Fruit fly (Drosophila melanogaster) whole organism, embryonic: ENCODE results near the gene PIG-B.

Experiments used
- ATbp ChIP-seq: fragments of 200-800 bp; sonication (Bioruptor generic); optimal IDR thresholded peaks from 2 replicates; lab custom pipeline; 2017; ENCODE audit warnings: missing biosample characterization, mild to moderate bottlenecking, missing genetic modification characterization, missing genetic modification reagents
- Aef1 ChIP-seq: fragments of 200-800 bp; sonication (Bioruptor generic); IDR thresholded peaks from 3 replicates; pipeline ENCODE4 v1.3.6; 2022; ENCODE audit warnings: missing biosample characterization, missing genetic modification characterization
- Asciz ChIP-seq: fragments of 200-800 bp; sonication (Bioruptor generic); optimal IDR thresholded peaks from 2 replicates; lab custom pipeline; 2017; ENCODE audit warnings: missing biosample characterization, mild to moderate bottlenecking, missing genetic modification characterization, missing genetic modification reagents
- Atf3 ChIP-seq: fragments of 200-800 bp; sonication (Bioruptor generic); optimal IDR thresholded peaks from 3 replicates; lab custom pipeline; 2016; ENCODE audit warnings: missing biosample characterization, missing genetic modification characterization
- BtbVII ChIP-seq: fragments of 200-800 bp; sonication (Bioruptor generic); optimal IDR thresholded peaks from 3 replicates; lab custom pipeline; 2017; ENCODE audit warnings: missing biosample characterization, mild to moderate bottlenecking, missing genetic modification characterization
- C15 ChIP-seq: fragments of 200-800 bp; sonication (Bioruptor generic); IDR thresholded peaks from 3 replicates; pipeline ENCODE4 v1.3.6; 2022; ENCODE audit warnings: missing biosample characterization, missing genetic modification characterization
- CG10147 ChIP-seq: fragments of 200-800 bp; sonication (Bioruptor generic); optimal IDR thresholded peaks from 2 replicates; lab custom pipeline; 2019; ENCODE audit warnings: missing biosample characterization, mild to moderate bottlenecking, missing genetic modification characterization, moderate library complexity
- CG10267 ChIP-seq: fragments of 200-800 bp; sonication (Bioruptor generic); optimal IDR thresholded peaks from 2 replicates; lab custom pipeline; 2018; ENCODE audit warnings: missing biosample characterization, mild to moderate bottlenecking, missing genetic modification characterization, moderate library complexity
- CG14667 ChIP-seq: fragments of 200-800 bp; sonication (Bioruptor generic); IDR thresholded peaks from 2 replicates; pipeline ENCODE4 v1.3.6; 2022; ENCODE audit warnings: missing biosample characterization, missing genetic modification characterization
- CG1529 ChIP-seq: fragments of 200-800 bp; sonication (Bioruptor generic); optimal IDR thresholded peaks from 3 replicates; lab custom pipeline; 2018; ENCODE audit warnings: missing biosample characterization, missing genetic modification characterization
- CG18011 ChIP-seq: fragments of 200-800 bp; sonication (Bioruptor generic); optimal IDR thresholded peaks from 2 replicates; lab custom pipeline; 2017; ENCODE audit warnings: missing biosample characterization, missing genetic modification characterization, mild to moderate bottlenecking, moderate library complexity, missing genotype
- CG18619 ChIP-seq: fragments of 200-800 bp; sonication (Bioruptor generic); optimal IDR thresholded peaks from 3 replicates; lab custom pipeline; 2017; ENCODE audit warnings: missing biosample characterization, mild to moderate bottlenecking, missing genetic modification characterization
- CG2889 ChIP-seq: fragments of 200-800 bp; sonication (Bioruptor generic); IDR thresholded peaks from 3 replicates; pipeline ENCODE4 v1.3.6; 2022; ENCODE audit warnings: missing biosample characterization, missing genetic modification characterization
- CG30403 ChIP-seq: fragments of 200-800 bp; sonication (Bioruptor generic); optimal IDR thresholded peaks from 3 replicates; lab custom pipeline; 2016; ENCODE audit warnings: missing biosample characterization, missing genetic modification characterization
- CG31441 ChIP-seq: fragments of 200-800 bp; sonication (Bioruptor generic); IDR thresholded peaks from 2 replicates; pipeline ENCODE4 v1.3.6; 2022; ENCODE audit warnings: missing biosample characterization, missing genetic modification characterization
- CG4360 ChIP-seq: fragments of 200-800 bp; sonication (Bioruptor generic); IDR thresholded peaks from 2 replicates; pipeline ENCODE4 v1.3.6; 2022; ENCODE audit warnings: missing biosample characterization, missing genetic modification characterization
- CG6254 ChIP-seq: fragments of 200-800 bp; sonication (Bioruptor generic); optimal IDR thresholded peaks from 3 replicates; lab custom pipeline; 2017; ENCODE audit warnings: mild to moderate bottlenecking, missing biosample characterization, missing genetic modification reagents, missing genetic modification characterization
- CG7556 ChIP-seq: fragments of 200-800 bp; sonication (Bioruptor generic); optimal IDR thresholded peaks from 2 replicates; lab custom pipeline; 2017; ENCODE audit warnings: missing biosample characterization, mild to moderate bottlenecking, missing genetic modification characterization
- CkIIα-i1 ChIP-seq: fragments of 200-800 bp; sonication (Bioruptor generic); IDR thresholded peaks from 2 replicates; pipeline ENCODE4 v1.3.6; 2022; ENCODE audit warnings: missing biosample characterization, missing genetic modification characterization
- Doc2 ChIP-seq: fragments of 200-800 bp; sonication (Bioruptor generic); IDR thresholded peaks from 2 replicates; pipeline ENCODE4 v1.3.6; 2022; ENCODE audit warnings: missing biosample characterization, missing genetic modification characterization
- Dp ChIP-seq: fragments of 200-800 bp; sonication (Bioruptor generic); optimal IDR thresholded peaks from 2 replicates; lab custom pipeline; 2018; ENCODE audit warnings: missing biosample characterization, mild to moderate bottlenecking, missing genetic modification characterization, moderate library complexity
- Drgx ChIP-seq: fragments of 200-800 bp; sonication (Bioruptor generic); IDR thresholded peaks from 2 replicates; pipeline ENCODE4 v1.3.6; 2022; ENCODE audit warnings: missing biosample characterization, missing genetic modification characterization
- Ets97D ChIP-seq: fragments of 200-800 bp; sonication (Bioruptor generic); optimal IDR thresholded peaks from 3 replicates; lab custom pipeline; 2016; ENCODE audit warnings: missing biosample characterization, missing genetic modification characterization
- HHEX ChIP-seq: fragments of 200-800 bp; sonication (Bioruptor generic); optimal IDR thresholded peaks from 3 replicates; lab custom pipeline; 2017; ENCODE audit warnings: missing biosample characterization, mild to moderate bottlenecking, missing genetic modification characterization, missing genetic modification reagents
- HLH3B ChIP-seq: fragments of 200-800 bp; sonication (Bioruptor generic); IDR thresholded peaks from 2 replicates; pipeline ENCODE4 v1.3.6; 2022; ENCODE audit warnings: missing biosample characterization, missing genetic modification characterization
- HLHmδ ChIP-seq: fragments of 200-800 bp; sonication (Bioruptor generic); optimal IDR thresholded peaks from 2 replicates; lab custom pipeline; 2018; ENCODE audit warnings: missing biosample characterization, mild to moderate bottlenecking, missing genetic modification characterization, moderate library complexity
- HmgD ChIP-seq: fragments of 200-800 bp; sonication (Bioruptor generic); optimal IDR thresholded peaks from 3 replicates; lab custom pipeline; 2016; ENCODE audit warnings: missing biosample characterization, missing genetic modification characterization
- HmgZ ChIP-seq: fragments of 200-800 bp; sonication (Bioruptor generic); optimal IDR thresholded peaks from 2 replicates; lab custom pipeline; 2018; ENCODE audit warnings: missing biosample characterization, mild to moderate bottlenecking, missing genetic modification characterization
- Lpt ChIP-seq: fragments of >200 bp; optimal IDR thresholded peaks from 2 replicates; lab custom pipeline; 2018; ENCODE audit warnings: missing biosample characterization, missing genetic modification characterization
- Mad ChIP-seq: fragments of 200-800 bp; sonication (Bioruptor generic); optimal IDR thresholded peaks from 2 replicates; lab custom pipeline; 2016; ENCODE audit warnings: missing biosample characterization, missing genetic modification characterization
- Nf-YA ChIP-seq: fragments of 200-800 bp; sonication (Bioruptor generic); IDR thresholded peaks from 2 replicates; pipeline ENCODE4 v1.3.6; 2022; ENCODE audit warnings: missing biosample characterization, missing genetic modification characterization
- Optix ChIP-seq: fragments of 200-800 bp; sonication (Bioruptor generic); IDR thresholded peaks from 3 replicates; pipeline ENCODE4 v1.3.6; 2022; ENCODE audit warnings: missing biosample characterization, missing genetic modification characterization
- Rx ChIP-seq: fragments of 200-800 bp; sonication (Bioruptor generic); IDR thresholded peaks from 2 replicates; pipeline ENCODE4 v1.3.6; 2022; ENCODE audit warnings: missing biosample characterization, missing genetic modification characterization
- Usf ChIP-seq: fragments of 200-800 bp; sonication (Bioruptor generic); optimal IDR thresholded peaks from 2 replicates; lab custom pipeline; 2017; ENCODE audit warnings: missing genotype, missing biosample characterization, missing genetic modification characterization
- ab ChIP-seq: fragments of 200-800 bp; sonication (Bioruptor generic); optimal IDR thresholded peaks from 2 replicates; lab custom pipeline; 2016; ENCODE audit warnings: missing biosample characterization, missing genetic modification characterization
- bowl ChIP-seq: fragments of 200-800 bp; sonication (Bioruptor generic); IDR thresholded peaks from 2 replicates; pipeline ENCODE4 v1.3.6; 2022; ENCODE audit warnings: missing biosample characterization, missing genetic modification characterization
- bsh ChIP-seq, 2 experiments: fragments of 200-800 bp; sonication (Bioruptor generic); optimal IDR thresholded peaks; 2 replicates each; lab custom pipeline; 2017 to 2018; ENCODE audit warnings: mild to moderate bottlenecking in 2 of 2, missing biosample characterization in 2 of 2, missing genetic modification characterization in 2 of 2, moderate library complexity in 1 of 2
- cato ChIP-seq: fragments of 200-800 bp; sonication (Bioruptor generic); optimal IDR thresholded peaks from 2 replicates; lab custom pipeline; 2016; ENCODE audit warnings: missing biosample characterization, missing genetic modification characterization, borderline replicate concordance
- chm ChIP-seq: fragments of 200-800 bp; sonication (Bioruptor generic); IDR thresholded peaks from 2 replicates; pipeline ENCODE4 v1.3.6; 2022; ENCODE audit warnings: missing biosample characterization, missing genetic modification characterization
- dan ChIP-seq: fragments of 200-800 bp; sonication (Bioruptor generic); IDR thresholded peaks from 2 replicates; pipeline ENCODE4 v1.3.6; 2022; ENCODE audit warnings: missing biosample characterization, missing genetic modification characterization
- ftz-f1 ChIP-seq: fragments of 200-800 bp; sonication (Bioruptor generic); optimal IDR thresholded peaks from 2 replicates; lab custom pipeline; 2016; ENCODE audit warnings: missing biosample characterization, missing genetic modification characterization
- gcm2 ChIP-seq: fragments of 200-800 bp; sonication (Bioruptor generic); optimal IDR thresholded peaks from 2 replicates; lab custom pipeline; 2016; ENCODE audit warnings: missing biosample characterization, missing genetic modification characterization
- hth ChIP-seq: fragments of >200 bp; optimal IDR thresholded peaks from 2 replicates; lab custom pipeline; 2017; ENCODE audit warnings: inconsistent platforms
- mam ChIP-seq: fragments of 200-800 bp; sonication (Bioruptor generic); optimal IDR thresholded peaks from 3 replicates; lab custom pipeline; 2016; ENCODE audit warnings: missing biosample characterization, missing genetic modification characterization
- peb ChIP-seq: fragments of 200-800 bp; sonication (Bioruptor generic); IDR thresholded peaks from 2 replicates; pipeline ENCODE4 v1.3.6; 2022; ENCODE audit warnings: missing biosample characterization, missing genetic modification characterization
- sc ChIP-seq, 3 experiments: fragments of >200 bp in 2 of 3; fragments of 200-800 bp in 1 of 3; sonication (Bioruptor generic) in 1 of 3; optimal IDR thresholded peaks; 2 replicates in 2 of 3; 3 replicates in 1 of 3; lab custom pipeline; 2017; ENCODE audit warnings: mild to moderate bottlenecking in 1 of 3, missing biosample characterization in 1 of 3, missing genetic modification characterization in 1 of 3, missing genetic modification reagents in 1 of 3
- shn ChIP-seq: fragments of 200-800 bp; sonication (Bioruptor generic); optimal IDR thresholded peaks from 3 replicates; lab custom pipeline; 2016; ENCODE audit warnings: missing biosample characterization, missing genetic modification characterization
- so ChIP-seq: fragments of 200-800 bp; sonication (Bioruptor generic); IDR thresholded peaks from 3 replicates; pipeline ENCODE4 v1.3.6; 2022; ENCODE audit warnings: missing biosample characterization, missing genetic modification characterization
- sqz ChIP-seq: fragments of 200-800 bp; sonication (Bioruptor generic); optimal IDR thresholded peaks from 3 replicates; lab custom pipeline; 2018; ENCODE audit warnings: missing biosample characterization, mild to moderate bottlenecking, missing genetic modification characterization
- unpg ChIP-seq: fragments of 200-800 bp; sonication (Bioruptor generic); optimal IDR thresholded peaks from 3 replicates; lab custom pipeline; 2018; ENCODE audit warnings: missing biosample characterization, mild to moderate bottlenecking, missing genetic modification characterization, moderate library complexity
- wdn ChIP-seq: fragments of 200-800 bp; sonication (Bioruptor generic); IDR thresholded peaks from 2 replicates; pipeline ENCODE4 v1.3.6; 2022; ENCODE audit warnings: missing biosample characterization, missing genetic modification characterization

Gene PIG-B

dm6 chr3L:3802677-3803076, 8.4 kb upstream of the PIG-B start (continued):
- no peak for TF ChIP-seq sqz (GFP tag; lab: Kevin White, UChicago)
- no peak; the same call in 1 of the 2 replicates for TF ChIP-seq CkIIα-i1
- TF ChIP-seq cato (GFP tag; lab: Kevin White, UChicago): peak; percentile 9
- peak; percentile 68 for TF ChIP-seq CG31441 (GFP tag; lab: Robert Waterston, UW)
- TF ChIP-seq CG2889 (GFP tag; lab: Robert Waterston, UW): peak; percentile 56; the same call in 2 of the 3 replicates
- peak; percentile 75 for TF ChIP-seq wdn (GFP tag; lab: Robert Waterston, UW)
- no peak for TF ChIP-seq CG6254 (GFP tag; lab: Kevin White, UChicago)
- peak; percentile 80; the same call in 2 of the 3 replicates for TF ChIP-seq so (GFP tag; lab: Robert Waterston, UW)
- TF ChIP-seq chm: peak; percentile 66; the same call in 1 of the 2 replicates
- TF ChIP-seq bowl (GFP tag; lab: Robert Waterston, UW): 0 out of 2 replicates have a peak, but pooled peaks have one; percentile 31
- peak; percentile 61 for TF ChIP-seq unpg (GFP tag; lab: Kevin White, UChicago)
- peak; percentile 26 for TF ChIP-seq CG10267 (tag; lab: Kevin White, UChicago)
- TF ChIP-seq HmgZ (tag; lab: Kevin White, UChicago): peak; percentile 86
- TF ChIP-seq CG10147 (GFP tag; lab: Kevin White, UChicago): peak; percentile 63
- TF ChIP-seq ftz-f1 (GFP tag; lab: Kevin White, UChicago): no peak
- peak; percentile 14 for TF ChIP-seq HmgD (GFP tag; lab: Kevin White, UChicago)
- peak; percentile 83 for TF ChIP-seq Aef1 (GFP tag; lab: Robert Waterston, UW)
- TF ChIP-seq BtbVII (GFP tag; lab: Kevin White, UChicago): peak; percentile 60
- peak; percentile 56 for TF ChIP-seq gcm2 (GFP tag; lab: Kevin White, UChicago)
- 0 out of 3 replicates have a peak, but pooled peaks have one; percentile 59 for TF ChIP-seq C15 (GFP tag; lab: Robert Waterston, UW)
- no peak for TF ChIP-seq sc (optimal IDR thresholded peaks at IDR 0.05; lab: Kevin White, UChicago)
- TF ChIP-seq sc (GFP tag; optimal IDR thresholded peaks at IDR 0.05; lab: Kevin White, UChicago): peak; percentile 3
- peak; percentile 65 for TF ChIP-seq HHEX (GFP tag; lab: Kevin White, UChicago)
- TF ChIP-seq hth (lab: Kevin White, UChicago): no peak
- TF ChIP-seq peb (GFP tag; lab: Robert Waterston, UW): no peak; the same call in 1 of the 2 replicates
- TF ChIP-seq ab (GFP tag; lab: Kevin White, UChicago): peak; percentile 37
- TF ChIP-seq Rx (GFP tag; lab: Robert Waterston, UW): peak; percentile 58
- TF ChIP-seq Usf (GFP tag; lab: Kevin White, UChicago): no peak
- TF ChIP-seq Atf3 (GFP tag; lab: Kevin White, UChicago): peak; percentile 35
- peak; percentile 88 for TF ChIP-seq mam (GFP tag; lab: Kevin White, UChicago)
- peak; percentile 26 for TF ChIP-seq CG1529 (GFP tag; lab: Kevin White, UChicago)
- TF ChIP-seq Ets97D (GFP tag; lab: Kevin White, UChicago): peak; percentile 13
- peak; percentile 64 for TF ChIP-seq Drgx (GFP tag; lab: Robert Waterston, UW)
- no peak for TF ChIP-seq dan (GFP tag; lab: Robert Waterston, UW)
- TF ChIP-seq Lpt (GFP tag; lab: Kevin White, UChicago): no peak
- peak; percentile 87 for TF ChIP-seq CG7556 (GFP tag; lab: Kevin White, UChicago)
- TF ChIP-seq CG14667 (GFP tag; lab: Robert Waterston, UW): peak; percentile 61
- 0 out of 2 replicates have a peak, but pooled peaks have one; percentile 16 for TF ChIP-seq CG4360 (GFP tag; lab: Robert Waterston, UW)
- peak; percentile 70 for TF ChIP-seq shn (GFP tag; lab: Kevin White, UChicago)
- TF ChIP-seq CG18619 (GFP tag; lab: Kevin White, UChicago): peak; percentile 77
- TF ChIP-seq bsh (GFP tag; optimal IDR thresholded peaks at IDR 0.05; lab: Kevin White, UChicago): peak in 1 of 2 experiments; percentile 58
- TF ChIP-seq ATbp: peak; percentile 39
- peak; percentile 79 for TF ChIP-seq HLH3B (GFP tag; lab: Robert Waterston, UW)
- TF ChIP-seq Optix (GFP tag; lab: Robert Waterston, UW): peak; percentile 58; the same call in 2 of the 3 replicates
- no peak for TF ChIP-seq Asciz (GFP tag; lab: Kevin White, UChicago)
- no peak for TF ChIP-seq HLHmδ (GFP tag; lab: Kevin White, UChicago)
- TF ChIP-seq Dp (GFP tag; lab: Kevin White, UChicago): no peak
- TF ChIP-seq CG18011: peak; percentile 54
- peak; percentile 48; the same call in 1 of the 2 replicates for TF ChIP-seq Doc2 (GFP tag; lab: Robert Waterston, UW)
- peak; percentile 42; the same call in 1 of the 2 replicates for TF ChIP-seq Nf-YA (GFP tag; lab: Robert Waterston, UW)
- peak; percentile 73 for TF ChIP-seq CG30403
- peak; percentile 59 for TF ChIP-seq Mad
